Worm (Caenorhabditis elegans) whole organism, L4 larva: ENCODE results near the gene T07C12.10.
A peak's percentile ranks its signal among the peaks of the same experiment; 100 is the strongest.

Experiments used
- D1046.2 ChIP-seq: fragments of 200-800 bp; sonication (Bioruptor generic); IDR thresholded peaks from 2 replicates; pipeline ENCODE4 v1.3.6; 2022; ENCODE audit warnings: missing genetic modification characterization, missing compliant biosample characterization
- F37D6.2 ChIP-seq: sonication (generic microtip); optimal IDR thresholded peaks from 2 replicates; lab custom pipeline; 2016; ENCODE audit warnings: mild to moderate bottlenecking, missing genetic modification characterization, missing compliant biosample characterization
- F44E2.7 ChIP-seq: fragments of 200-800 bp; sonication (Bioruptor generic); IDR thresholded peaks from 2 replicates; pipeline ENCODE4 v2.1.2; 2022; ENCODE audit warnings: missing genetic modification characterization, missing compliant biosample characterization
- R02D3.7 ChIP-seq: fragments of 150-350 bp; sonication (generic microtip); optimal IDR thresholded peaks from 3 replicates; lab custom pipeline; 2014; ENCODE audit warnings: missing biosample characterization, missing genetic modification characterization
- T20F7.1 ChIP-seq: fragments of 200-800 bp; sonication (Bioruptor generic); optimal IDR thresholded peaks from 2 replicates; lab custom pipeline; 2018; ENCODE audit warnings: mild to moderate bottlenecking, missing genetic modification characterization, missing compliant biosample characterization
- Y5F2A.4 ChIP-seq: fragments of 200-800 bp; sonication (Bioruptor generic); optimal IDR thresholded peaks from 2 replicates; lab custom pipeline; 2018; ENCODE audit warnings: mild to moderate bottlenecking, missing genetic modification characterization, missing compliant biosample characterization
- ZK337.2 ChIP-seq: fragments of 200-800 bp; sonication (Bioruptor generic); IDR thresholded peaks from 2 replicates; pipeline ENCODE4 v1.3.6; 2022; ENCODE audit warnings: missing genetic modification reagents, missing genetic modification characterization, missing compliant biosample characterization
- ZK546.5 ChIP-seq, 2 experiments: sonication (generic microtip); optimal IDR thresholded peaks; 2 replicates each; lab custom pipeline; 2017; ENCODE audit warnings: missing biosample characterization in 2 of 2, missing genetic modification characterization in 2 of 2
- aly-2 ChIP-seq: sonication (generic microtip); optimal IDR thresholded peaks from 2 replicates; lab custom pipeline; 2018; ENCODE audit warnings: missing biosample characterization, missing genetic modification characterization
- attf-4 ChIP-seq: sonication (generic microtip); optimal IDR thresholded peaks from 3 replicates; lab custom pipeline; 2017; ENCODE audit warnings: missing biosample characterization, missing genetic modification characterization
- ceh-28 ChIP-seq: fragments of 150-350 bp; optimal IDR thresholded peaks from 2 replicates; lab custom pipeline; 2014; ENCODE audit warnings: missing biosample characterization, missing genetic modification reagents, missing genetic modification characterization
- ceh-32 ChIP-seq: sonication (generic microtip); optimal IDR thresholded peaks from 2 replicates; lab custom pipeline; 2016; ENCODE audit warnings: mild to moderate bottlenecking, missing genetic modification characterization, missing compliant biosample characterization; ENCODE audit not compliant: poor library complexity
- ceh-62 ChIP-seq: sonication (generic microtip); optimal IDR thresholded peaks from 2 replicates; lab custom pipeline; 2017; ENCODE audit warnings: missing biosample characterization, missing genetic modification characterization
- cey-2 ChIP-seq: sonication (generic microtip); optimal IDR thresholded peaks from 3 replicates; lab custom pipeline; 2017; ENCODE audit warnings: missing genetic modification characterization, mild to moderate bottlenecking, missing compliant biosample characterization, antibody characterized with exemption, borderline replicate concordance; ENCODE audit not compliant: insufficient read depth
- daf-12 ChIP-seq: fragments of 150-350 bp; optimal IDR thresholded peaks from 2 replicates; lab custom pipeline; 2014; ENCODE audit warnings: missing biosample characterization, missing genetic modification reagents, missing genetic modification characterization
- daf-16 ChIP-seq, 3 experiments: sonication (generic microtip); optimal IDR thresholded peaks; 2 replicates each; lab custom pipeline; 2016 to 2017; ENCODE audit warnings: missing genetic modification characterization in 3 of 3, missing genetic modification reagents in 3 of 3, mild to moderate bottlenecking in 2 of 3, missing compliant biosample characterization in 2 of 3, missing biosample characterization in 1 of 3, moderate library complexity in 1 of 3
- daf-8 ChIP-seq: fragments of 200-800 bp; sonication (Bioruptor generic); IDR thresholded peaks from 2 replicates; pipeline ENCODE4 v1.3.6; 2022; ENCODE audit warnings: missing genetic modification characterization, missing compliant biosample characterization
- dmd-9 ChIP-seq: fragments of 200-800 bp; sonication (Bioruptor generic); IDR thresholded peaks from 2 replicates; pipeline ENCODE4 v1.3.6; 2022; ENCODE audit warnings: missing genetic modification reagents, missing genetic modification characterization, missing compliant biosample characterization
- duxl-1 ChIP-seq: sonication (generic microtip); optimal IDR thresholded peaks from 2 replicates; lab custom pipeline; 2016; ENCODE audit warnings: mild to moderate bottlenecking, missing genetic modification characterization, moderate library complexity, missing compliant biosample characterization; ENCODE audit not compliant: poor library complexity
- dve-1 ChIP-seq: sonication (generic microtip); optimal IDR thresholded peaks from 2 replicates; lab custom pipeline; 2017; ENCODE audit warnings: antibody characterized with exemption, mild to moderate bottlenecking, missing genetic modification characterization, missing compliant biosample characterization; ENCODE audit not compliant: insufficient read depth
- egl-43 ChIP-seq: fragments of 200-800 bp; sonication (Bioruptor generic); IDR thresholded peaks from 2 replicates; pipeline ENCODE4 v1.3.6; 2022; ENCODE audit warnings: missing genetic modification reagents, missing genetic modification characterization, missing compliant biosample characterization
- fkh-10 ChIP-seq: fragments of 150-350 bp; optimal IDR thresholded peaks from 2 replicates; lab custom pipeline; 2014; ENCODE audit warnings: missing biosample characterization, missing genetic modification reagents, missing genetic modification characterization
- gei-8 ChIP-seq: fragments of 200-800 bp; sonication (Bioruptor generic); optimal IDR thresholded peaks from 2 replicates; lab custom pipeline; 2018; ENCODE audit warnings: mild to moderate bottlenecking, missing genetic modification characterization, missing compliant biosample characterization
- hif-1 ChIP-seq, 2 experiments: sonication (generic microtip); optimal IDR thresholded peaks; 2 replicates each; lab custom pipeline; 2016 to 2017; ENCODE audit warnings: missing compliant biosample characterization in 2 of 2, missing genetic modification characterization in 2 of 2, missing genetic modification reagents in 2 of 2, missing genotype in 2 of 2, mild to moderate bottlenecking in 1 of 2
- hmg-1.1 ChIP-seq: fragments of 200-800 bp; sonication (Bioruptor generic); IDR thresholded peaks from 2 replicates; pipeline ENCODE4 v1.3.6; 2022; ENCODE audit warnings: missing genetic modification reagents, missing genetic modification characterization, missing compliant biosample characterization
- lim-7 ChIP-seq: fragments of 200-800 bp; sonication (Bioruptor generic); IDR thresholded peaks from 2 replicates; pipeline ENCODE4 v1.3.6; 2022; ENCODE audit warnings: missing genetic modification characterization, missing compliant biosample characterization
- lin-1 ChIP-seq: fragments of 200-800 bp; sonication (Bioruptor generic); IDR thresholded peaks from 2 replicates; pipeline ENCODE4 v1.3.6; 2022; ENCODE audit warnings: missing genetic modification reagents, missing genetic modification characterization, missing compliant biosample characterization
- lin-15B ChIP-seq: fragments of 150-350 bp; sonication (generic microtip); optimal IDR thresholded peaks from 3 replicates; lab custom pipeline; 2014; ENCODE audit warnings: missing biosample characterization, missing genetic modification characterization
- lir-3 ChIP-seq: sonication (generic microtip); optimal IDR thresholded peaks from 2 replicates; lab custom pipeline; 2016; ENCODE audit warnings: mild to moderate bottlenecking, missing genetic modification characterization, missing compliant biosample characterization
- madf-9 ChIP-seq: fragments of 200-800 bp; sonication (Bioruptor generic); conservative IDR thresholded peaks from 2 replicates; pipeline ENCODE4 v1.3.6; 2022; ENCODE audit warnings: missing genetic modification reagents, missing genetic modification characterization, missing compliant biosample characterization
- mdl-1 ChIP-seq, 2 experiments: fragments of 150-350 bp in 1 of 2; sonication (generic microtip) in 1 of 2; optimal IDR thresholded peaks; 2 replicates each; lab custom pipeline; 2014 to 2017; ENCODE audit warnings: missing biosample characterization in 2 of 2, missing genetic modification characterization in 2 of 2
- mdt-29 ChIP-seq: fragments of 200-800 bp; sonication (Bioruptor generic); IDR thresholded peaks from 2 replicates; pipeline ENCODE4 v1.3.6; 2022; ENCODE audit warnings: missing genetic modification reagents, missing genetic modification characterization, missing compliant biosample characterization
- mes-2 ChIP-seq: sonication (generic microtip); optimal IDR thresholded peaks from 2 replicates; lab custom pipeline; 2016; ENCODE audit warnings: missing genotype, mild to moderate bottlenecking, missing genetic modification characterization, missing compliant biosample characterization; ENCODE audit not compliant: poor library complexity, severe bottlenecking
- mxl-2 ChIP-seq: fragments of 200-800 bp; sonication (Bioruptor generic); conservative IDR thresholded peaks from 2 replicates; pipeline ENCODE4 v1.3.6; 2022; ENCODE audit warnings: missing genetic modification reagents, missing genetic modification characterization, missing compliant biosample characterization
- mxl-3 ChIP-seq: fragments of 200-800 bp; sonication (Bioruptor generic); optimal IDR thresholded peaks from 2 replicates; lab custom pipeline; 2018; ENCODE audit warnings: mild to moderate bottlenecking, missing genetic modification characterization, missing compliant biosample characterization
- nhr-11 ChIP-seq: fragments of 150-350 bp; optimal IDR thresholded peaks from 2 replicates; lab custom pipeline; 2014; ENCODE audit warnings: missing biosample characterization, missing genetic modification characterization
- nhr-237 ChIP-seq: sonication (generic microtip); optimal IDR thresholded peaks from 2 replicates; lab custom pipeline; 2017; ENCODE audit warnings: missing biosample characterization, missing genetic modification characterization
- nhr-25 ChIP-seq: sonication (generic microtip); optimal IDR thresholded peaks from 2 replicates; lab custom pipeline; 2017; ENCODE audit warnings: missing genetic modification characterization, mild to moderate bottlenecking, missing compliant biosample characterization, antibody characterized with exemption, moderate library complexity, borderline replicate concordance; ENCODE audit not compliant: insufficient read depth
- nhr-41 ChIP-seq: fragments of 200-800 bp; sonication (Bioruptor generic); IDR thresholded peaks from 2 replicates; pipeline ENCODE4 v1.3.6; 2022; ENCODE audit warnings: missing genetic modification reagents, missing genetic modification characterization, missing compliant biosample characterization
- nhr-6 ChIP-seq: fragments of 150-350 bp; optimal IDR thresholded peaks from 2 replicates; lab custom pipeline; 2014; ENCODE audit warnings: missing biosample characterization, missing genetic modification characterization
- nhr-76 ChIP-seq: fragments of 150-350 bp; optimal IDR thresholded peaks from 2 replicates; lab custom pipeline; 2014; ENCODE audit warnings: missing biosample characterization, missing genetic modification characterization
- pha-4 ChIP-seq, 2 experiments: fragments of 150-350 bp in 1 of 2; fragments of 200-800 bp in 1 of 2; sonication (Bioruptor generic) in 1 of 2; IDR thresholded peaks in 1 of 2; optimal IDR thresholded peaks in 1 of 2; 2 replicates each; pipeline versions ENCODE4 v1.3.6 to Lab custom; 2014 to 2022; ENCODE audit warnings: missing genetic modification characterization in 2 of 2, missing genetic modification reagents in 2 of 2, missing biosample characterization in 1 of 2, missing compliant biosample characterization in 1 of 2
- pqm-1 ChIP-seq: sonication (generic microtip); optimal IDR thresholded peaks from 2 replicates; lab custom pipeline; 2017; ENCODE audit warnings: missing biosample characterization, missing genetic modification characterization
- rbr-2 ChIP-seq: sonication (generic microtip); optimal IDR thresholded peaks from 2 replicates; lab custom pipeline; 2016; ENCODE audit warnings: missing genotype, missing genetic modification characterization, missing compliant biosample characterization
- saeg-2 ChIP-seq: fragments of 200-800 bp; sonication (Bioruptor generic); IDR thresholded peaks from 2 replicates; pipeline ENCODE4 v1.3.6; 2022; ENCODE audit warnings: missing genetic modification reagents, missing genetic modification characterization, missing compliant biosample characterization
- set-16 ChIP-seq: fragments of 200-800 bp; sonication (Bioruptor generic); IDR thresholded peaks from 2 replicates; pipeline ENCODE4 v1.3.6; 2022; ENCODE audit warnings: missing genetic modification reagents, missing genetic modification characterization, missing compliant biosample characterization
- unc-130 ChIP-seq: sonication (generic microtip); optimal IDR thresholded peaks from 2 replicates; lab custom pipeline; 2016; ENCODE audit warnings: missing genetic modification reagents, missing genetic modification characterization, missing compliant biosample characterization
- zfp-3 ChIP-seq: fragments of 200-800 bp; sonication (Bioruptor generic); conservative IDR thresholded peaks from 2 replicates; pipeline ENCODE4 v1.3.6; 2022; ENCODE audit warnings: missing genetic modification reagents, missing genetic modification characterization, missing compliant biosample characterization
- ztf-11 ChIP-seq: fragments of 150-350 bp; optimal IDR thresholded peaks from 2 replicates; lab custom pipeline; 2014; ENCODE audit warnings: missing biosample characterization, missing genetic modification characterization

T07C12.10 gene

ce11 chrV:9983529-9983928, 23.3 kb upstream of the T07C12.10 start (continued):
- 0 out of 2 replicates have a peak, but pooled peaks have one; percentile 30 for TF ChIP-seq pha-4 (GFP tag; IDR thresholded peaks at IDR 0.05; lab: Robert Waterston, UW)
- no peak for TF ChIP-seq pha-4 (tag; optimal IDR thresholded peaks at IDR 0.05; lab: Kevin White, UChicago)
- TF ChIP-seq aly-2 (tag; lab: Kevin White, UChicago) = no peak
- no peak for TF ChIP-seq saeg-2
- TF ChIP-seq R02D3.7 = no peak
- TF ChIP-seq ZK337.2 = no peak
- 0 out of 2 replicates have a peak, but pooled peaks have one; percentile 25 for TF ChIP-seq lin-1 (GFP tag; lab: Robert Waterston, UW)
- no peak for TF ChIP-seq lin-15B (tag; lab: Kevin White, UChicago)
- TF ChIP-seq mes-2 (tag; lab: Kevin White, UChicago) = no peak
- TF ChIP-seq dve-1 = peak; percentile 33
- no peak for TF ChIP-seq daf-16 (GFP tag; optimal IDR thresholded peaks at IDR 0.05; lab: Kevin White, UChicago)
- no peak for TF ChIP-seq daf-16 (tag; optimal IDR thresholded peaks at IDR 0.05; lab: Kevin White, UChicago)
- TF ChIP-seq pqm-1 (tag; lab: Kevin White, UChicago) = no peak
- no peak for TF ChIP-seq dmd-9
- peak; percentile 69 for TF ChIP-seq T20F7.1
- no peak for TF ChIP-seq nhr-11 (tag; lab: Kevin White, UChicago)
- no peak for TF ChIP-seq nhr-25 (tag; lab: Kevin White, UChicago)
- TF ChIP-seq egl-43 = 0 out of 2 replicates have a peak, but pooled peaks have one; percentile 20
- TF ChIP-seq attf-4 (tag; lab: Kevin White, UChicago) = no peak
- no peak for TF ChIP-seq madf-9
- TF ChIP-seq D1046.2 = no peak
- TF ChIP-seq fkh-10 (GFP tag; lab: Kevin White, UChicago) = no peak
- TF ChIP-seq gei-8 (GFP tag; lab: Kevin White, UChicago) = no peak
- TF ChIP-seq mxl-2 (GFP tag; lab: Robert Waterston, UW) = no peak
- no peak for TF ChIP-seq lim-7 (GFP tag; lab: Robert Waterston, UW)
- no peak for TF ChIP-seq nhr-237
- TF ChIP-seq set-16 (GFP tag; lab: Robert Waterston, UW) = no peak
- no peak for TF ChIP-seq daf-12
- TF ChIP-seq F37D6.2 (tag; lab: Kevin White, UChicago) = no peak
- no peak for TF ChIP-seq duxl-1
- 0 out of 2 replicates have a peak, but pooled peaks have one; percentile 24 for TF ChIP-seq hmg-1.1
- TF ChIP-seq ZK546.5 (tag; optimal IDR thresholded peaks at IDR 0.05; lab: Kevin White, UChicago) = no peak
- no peak for TF ChIP-seq ztf-11 (tag; lab: Kevin White, UChicago)
- no peak for TF ChIP-seq mxl-3 (GFP tag; lab: Kevin White, UChicago)
- peak; percentile 77 for TF ChIP-seq zfp-3
- TF ChIP-seq F44E2.7 (GFP tag; lab: Robert Waterston, UW) = no peak
- no peak for TF ChIP-seq lir-3 (tag; lab: Kevin White, UChicago)
- TF ChIP-seq ceh-28 (tag; lab: Kevin White, UChicago) = no peak
- no peak for TF ChIP-seq cey-2
- no peak for TF ChIP-seq daf-8 (GFP tag; lab: Robert Waterston, UW)
- no peak for TF ChIP-seq nhr-76 (tag; lab: Kevin White, UChicago)
- TF ChIP-seq nhr-41 (GFP tag; lab: Robert Waterston, UW) = no peak
- TF ChIP-seq hif-1 (tag; optimal IDR thresholded peaks at IDR 0.05; lab: Kevin White, UChicago) = no peak
- TF ChIP-seq Y5F2A.4 (GFP tag; lab: Kevin White, UChicago) = no peak
- TF ChIP-seq nhr-6 (tag; lab: Kevin White, UChicago) = no peak
- TF ChIP-seq ceh-62 (tag; lab: Kevin White, UChicago) = no peak
- no peak for TF ChIP-seq mdl-1 (tag; optimal IDR thresholded peaks at IDR 0.05; lab: Kevin White, UChicago)
- peak; percentile 15; the same call in 1 of the 2 replicates for TF ChIP-seq mdt-29 (GFP tag; lab: Robert Waterston, UW)
- no peak for TF ChIP-seq ceh-32 (tag; lab: Kevin White, UChicago)
- TF ChIP-seq unc-130 = no peak
- no peak for TF ChIP-seq rbr-2
